Worm (Caenorhabditis elegans) whole organism, L3 larva: ENCODE data around the gene fbxl-4.

ENCODE experiments used
- R02D3.7 ChIP-seq: fragments of 150-350 bp; optimal IDR thresholded peaks from 2 replicates; lab custom pipeline; 2014; ENCODE audit warnings: missing biosample characterization, missing genetic modification characterization
- ZK546.5 ChIP-seq: sonication (generic microtip); optimal IDR thresholded peaks from 2 replicates; lab custom pipeline; 2017; ENCODE audit warnings: missing biosample characterization, missing genetic modification characterization
- ama-1 ChIP-seq: fragments of 150-350 bp; optimal IDR thresholded peaks from 2 replicates; lab custom pipeline; 2018
- ceh-16 ChIP-seq: sonication (generic microtip); optimal IDR thresholded peaks from 2 replicates; lab custom pipeline; 2017; ENCODE audit warnings: missing biosample characterization, missing genetic modification characterization
- ceh-9 ChIP-seq: sonication (generic microtip); optimal IDR thresholded peaks from 2 replicates; lab custom pipeline; 2018; ENCODE audit warnings: missing biosample characterization, missing genetic modification characterization
- egl-27 ChIP-seq: sonication (generic microtip); optimal IDR thresholded peaks from 4 replicates; lab custom pipeline; 2017; ENCODE audit warnings: missing biosample characterization, missing genetic modification reagents, missing genetic modification characterization
- egl-5 ChIP-seq: fragments of 150-350 bp; optimal IDR thresholded peaks from 2 replicates; lab custom pipeline; 2017; ENCODE audit warnings: missing biosample characterization, missing genetic modification reagents, missing genetic modification characterization, inconsistent platforms
- elt-1 ChIP-seq: fragments of 150-350 bp; optimal IDR thresholded peaks from 2 replicates; lab custom pipeline; 2014; ENCODE audit warnings: missing biosample characterization, missing genetic modification characterization
- elt-2 ChIP-seq: sonication (generic microtip); optimal IDR thresholded peaks from 2 replicates; lab custom pipeline; 2016; ENCODE audit warnings: missing genetic modification reagents, mild to moderate bottlenecking, missing genetic modification characterization, missing compliant biosample characterization
- elt-3 ChIP-seq, 3 experiments: fragments of 150-350 bp in 1 of 3; sonication (generic microtip) in 2 of 3; optimal IDR thresholded peaks; 2 replicates in 2 of 3; 4 replicates in 1 of 3; lab custom pipeline; 2014 to 2017; ENCODE audit warnings: missing biosample characterization in 3 of 3, missing genetic modification characterization in 3 of 3
- eor-1 ChIP-seq, 2 experiments: fragments of 150-350 bp; optimal IDR thresholded peaks; 2 replicates each; lab custom pipeline; 2014 to 2018; ENCODE audit warnings: missing biosample characterization in 2 of 2, missing genetic modification characterization in 2 of 2
- fkh-2 ChIP-seq: fragments of 150-350 bp; optimal IDR thresholded peaks from 2 replicates; lab custom pipeline; 2014; ENCODE audit warnings: missing biosample characterization, missing genetic modification reagents, missing genetic modification characterization
- hmg-11 ChIP-seq: sonication (generic microtip); optimal IDR thresholded peaks from 2 replicates; lab custom pipeline; 2016; ENCODE audit warnings: missing genetic modification characterization, missing compliant biosample characterization
- lin-15B ChIP-seq: fragments of 150-350 bp; optimal IDR thresholded peaks from 2 replicates; lab custom pipeline; 2014; ENCODE audit warnings: missing biosample characterization, missing genetic modification characterization
- lin-39 ChIP-seq: fragments of 150-350 bp; optimal IDR thresholded peaks from 2 replicates; lab custom pipeline; 2018; ENCODE audit warnings: missing biosample characterization, missing genetic modification reagents, missing genetic modification characterization
- lsy-12 ChIP-seq: sonication (generic microtip); optimal IDR thresholded peaks from 2 replicates; lab custom pipeline; 2016; ENCODE audit warnings: mild to moderate bottlenecking, missing genetic modification characterization, missing compliant biosample characterization
- mml-1 ChIP-seq: fragments of 150-350 bp; sonication (generic microtip); optimal IDR thresholded peaks from 3 replicates; lab custom pipeline; 2014; ENCODE audit warnings: missing biosample characterization, missing genetic modification characterization
- nfya-1 ChIP-seq: sonication (generic microtip); optimal IDR thresholded peaks from 2 replicates; lab custom pipeline; 2017; ENCODE audit warnings: missing genetic modification characterization, mild to moderate bottlenecking, missing compliant biosample characterization, antibody characterized with exemption, moderate library complexity; ENCODE audit not compliant: insufficient read depth
- nhr-11 ChIP-seq: fragments of 150-350 bp; optimal IDR thresholded peaks from 2 replicates; lab custom pipeline; 2014; ENCODE audit warnings: missing biosample characterization, missing genetic modification characterization
- nhr-12 ChIP-seq: fragments of 150-350 bp; optimal IDR thresholded peaks from 2 replicates; lab custom pipeline; 2014; ENCODE audit warnings: missing biosample characterization, missing genetic modification characterization
- nhr-23 ChIP-seq: fragments of 150-350 bp; optimal IDR thresholded peaks from 2 replicates; lab custom pipeline; 2014; ENCODE audit warnings: missing biosample characterization, missing genetic modification reagents, missing genetic modification characterization
- nhr-237 ChIP-seq: fragments of 150-350 bp; optimal IDR thresholded peaks from 2 replicates; lab custom pipeline; 2014; ENCODE audit warnings: missing biosample characterization, missing genetic modification characterization
- nhr-25 ChIP-seq: sonication (generic microtip); optimal IDR thresholded peaks from 2 replicates; lab custom pipeline; 2017; ENCODE audit warnings: missing biosample characterization, missing genetic modification characterization
- nhr-28 ChIP-seq: fragments of 150-350 bp; optimal IDR thresholded peaks from 2 replicates; lab custom pipeline; 2014; ENCODE audit warnings: missing biosample characterization, missing genetic modification characterization
- nhr-43 ChIP-seq: sonication (generic microtip); optimal IDR thresholded peaks from 2 replicates; lab custom pipeline; 2016; ENCODE audit warnings: mild to moderate bottlenecking, missing genetic modification characterization, missing compliant biosample characterization; ENCODE audit not compliant: poor library complexity, severe bottlenecking
- nhr-67 ChIP-seq: fragments of 150-350 bp; optimal IDR thresholded peaks from 2 replicates; lab custom pipeline; 2014; ENCODE audit warnings: missing biosample characterization, missing genetic modification characterization
- nhr-76 ChIP-seq: fragments of 150-350 bp; sonication (generic microtip); optimal IDR thresholded peaks from 5 replicates; lab custom pipeline; 2014; ENCODE audit warnings: missing biosample characterization, missing genetic modification characterization
- nhr-77 ChIP-seq: fragments of 150-350 bp; optimal IDR thresholded peaks from 2 replicates; lab custom pipeline; 2014; ENCODE audit warnings: missing biosample characterization, missing genetic modification characterization
- pha-4 ChIP-seq: fragments of 150-350 bp; optimal IDR thresholded peaks from 2 replicates; lab custom pipeline; 2014; ENCODE audit warnings: missing biosample characterization, missing genetic modification reagents, missing genetic modification characterization
- sea-2 ChIP-seq: fragments of 150-350 bp; sonication (generic microtip); optimal IDR thresholded peaks from 4 replicates; lab custom pipeline; 2014; ENCODE audit warnings: missing biosample characterization, missing genetic modification reagents, missing genetic modification characterization
- skn-1 ChIP-seq: fragments of 150-350 bp; optimal IDR thresholded peaks from 2 replicates; lab custom pipeline; 2014; ENCODE audit warnings: missing biosample characterization, missing genetic modification characterization
- snpc-4 ChIP-seq: fragments of 150-350 bp; optimal IDR thresholded peaks from 2 replicates; lab custom pipeline; 2014; ENCODE audit warnings: missing biosample characterization, missing genetic modification characterization
- tbx-2 ChIP-seq: sonication (generic microtip); optimal IDR thresholded peaks from 2 replicates; lab custom pipeline; 2016; ENCODE audit warnings: mild to moderate bottlenecking, missing genetic modification characterization, missing compliant biosample characterization
- unc-62 ChIP-seq: fragments of 150-350 bp; sonication (generic microtip); optimal IDR thresholded peaks from 4 replicates; lab custom pipeline; 2014; ENCODE audit warnings: missing biosample characterization, missing genetic modification reagents, missing genetic modification characterization
- ztf-11 ChIP-seq: fragments of 150-350 bp; optimal IDR thresholded peaks from 2 replicates; lab custom pipeline; 2014; ENCODE audit warnings: missing biosample characterization, missing genetic modification characterization
- ztf-4 ChIP-seq: fragments of 150-350 bp; optimal IDR thresholded peaks from 2 replicates; lab custom pipeline; 2014; ENCODE audit warnings: missing biosample characterization, missing genetic modification characterization

Gene fbxl-4

DNA sequence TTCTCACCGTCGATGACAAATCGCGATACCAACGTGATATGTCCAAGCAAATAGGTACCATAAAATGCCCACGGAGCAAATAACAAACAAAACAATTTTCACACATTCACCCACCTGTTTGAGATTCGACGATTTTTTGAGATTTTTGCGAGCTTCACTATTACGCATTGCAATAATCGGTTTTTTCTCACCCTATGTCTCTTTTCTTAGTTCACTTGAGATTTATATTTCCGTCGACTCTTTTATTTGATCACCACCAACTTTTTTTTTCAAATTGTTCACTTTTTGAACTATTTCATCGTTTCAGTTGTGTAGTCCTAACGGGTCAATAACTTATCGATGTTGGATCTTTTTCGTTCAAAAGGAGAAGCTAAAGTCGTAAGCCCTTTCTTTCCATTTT is at the start of gene fbxl-4:
Gene fbxl-4 (plus strand): TSS at position 301 of the 400 bp plus-strand sequence.
- TF ChIP-seq nhr-67 (tag; lab: Kevin White, UChicago) = no peak
- no peak for TF ChIP-seq elt-3 (tag; optimal IDR thresholded peaks at IDR 0.05; lab: Kevin White, UChicago)
- TF ChIP-seq sea-2 = no peak
- no peak for TF ChIP-seq nhr-23 (tag; lab: Kevin White, UChicago)
- TF ChIP-seq ceh-9 (tag; lab: Kevin White, UChicago) = no peak
- no peak for TF ChIP-seq eor-1 (tag; optimal IDR thresholded peaks at IDR 0.05; lab: Kevin White, UChicago)
- TF ChIP-seq lsy-12 = no peak
- no peak for TF ChIP-seq ZK546.5 (tag; lab: Kevin White, UChicago)
- no peak for TF ChIP-seq mml-1 (tag; lab: Kevin White, UChicago)
- no peak for TF ChIP-seq nhr-28 (tag; lab: Kevin White, UChicago)
- TF ChIP-seq snpc-4 (tag; lab: Kevin White, UChicago) = no peak
- no peak for TF ChIP-seq fkh-2 (tag; lab: Kevin White, UChicago)
- TF ChIP-seq egl-5 (tag; lab: Kevin White, UChicago) = no peak

DNA sequence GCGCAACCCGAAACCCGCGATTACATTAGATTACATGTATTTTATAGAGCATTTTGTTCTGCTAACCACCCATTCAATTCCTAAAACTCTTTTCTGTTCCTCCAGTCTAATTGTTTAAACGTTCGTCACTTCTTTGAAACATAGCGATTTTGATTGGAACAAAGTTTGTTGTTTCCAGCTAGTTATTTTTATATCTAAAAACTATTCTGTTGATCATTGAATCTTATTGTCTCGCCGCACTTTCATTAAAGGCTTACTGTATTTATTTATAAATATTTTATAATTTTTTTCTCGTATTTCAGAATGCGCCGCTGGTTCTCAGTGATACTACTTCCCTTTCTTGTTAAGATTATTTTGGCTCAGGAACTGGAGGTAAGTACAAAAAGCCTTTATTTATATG is 45.9 kb upstream of the fbxl-4 start, which contains the start of gene T14E8.2:
Gene T14E8.2 (plus strand): TSS at position 301 of the 400 bp plus-strand sequence.
- no peak for TF ChIP-seq lin-15B
- TF ChIP-seq tbx-2 (tag; lab: Kevin White, UChicago) = no peak
- no peak for TF ChIP-seq nhr-25 (tag; lab: Kevin White, UChicago)
- TF ChIP-seq nfya-1 = no peak
- TF ChIP-seq egl-27 = no peak
- no peak for TF ChIP-seq R02D3.7 (tag; lab: Kevin White, UChicago)
- TF ChIP-seq skn-1 = no peak
- TF ChIP-seq hmg-11 (tag; lab: Kevin White, UChicago) = no peak
- no peak for TF ChIP-seq ceh-16 (tag; lab: Kevin White, UChicago)
- no peak for TF ChIP-seq nhr-237 (tag; lab: Kevin White, UChicago)
- no peak for TF ChIP-seq elt-3 (tag; optimal IDR thresholded peaks at IDR 0.05; lab: Kevin White, UChicago)
- no peak for TF ChIP-seq ztf-4

DNA sequence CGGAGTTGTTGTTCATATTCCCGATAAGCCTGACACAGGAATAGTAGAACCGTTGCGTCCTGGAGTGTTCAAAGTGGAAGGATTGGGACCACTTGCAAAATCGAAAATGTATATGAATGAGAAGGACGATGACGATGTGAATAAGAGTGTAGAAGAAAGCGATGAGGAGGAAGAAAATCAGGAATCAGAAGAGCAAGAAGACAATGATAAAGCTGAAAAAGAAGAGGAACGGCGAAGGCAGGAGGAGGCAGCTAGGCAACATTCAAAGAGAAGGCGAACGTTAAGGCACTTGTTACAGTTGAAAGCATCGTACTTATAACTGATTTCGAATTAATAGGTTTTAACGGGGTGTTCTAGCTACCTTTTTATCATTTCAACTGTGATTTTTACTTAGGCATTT is 44.9 kb upstream of the fbxl-4 start:
- TF ChIP-seq elt-1 (tag; lab: Kevin White, UChicago) (no peak), egl-5 (tag; lab: Kevin White, UChicago) (no peak), unc-62 (no peak), nfya-1 (no peak), nhr-11 (tag; lab: Kevin White, UChicago) (no peak), nhr-23 (tag; lab: Kevin White, UChicago) (no peak), pha-4 (no peak), ceh-9 (tag; lab: Kevin White, UChicago) (no peak), nhr-12 (tag; lab: Kevin White, UChicago) (no peak), elt-2 (tag; lab: Kevin White, UChicago) (no peak)

DNA sequence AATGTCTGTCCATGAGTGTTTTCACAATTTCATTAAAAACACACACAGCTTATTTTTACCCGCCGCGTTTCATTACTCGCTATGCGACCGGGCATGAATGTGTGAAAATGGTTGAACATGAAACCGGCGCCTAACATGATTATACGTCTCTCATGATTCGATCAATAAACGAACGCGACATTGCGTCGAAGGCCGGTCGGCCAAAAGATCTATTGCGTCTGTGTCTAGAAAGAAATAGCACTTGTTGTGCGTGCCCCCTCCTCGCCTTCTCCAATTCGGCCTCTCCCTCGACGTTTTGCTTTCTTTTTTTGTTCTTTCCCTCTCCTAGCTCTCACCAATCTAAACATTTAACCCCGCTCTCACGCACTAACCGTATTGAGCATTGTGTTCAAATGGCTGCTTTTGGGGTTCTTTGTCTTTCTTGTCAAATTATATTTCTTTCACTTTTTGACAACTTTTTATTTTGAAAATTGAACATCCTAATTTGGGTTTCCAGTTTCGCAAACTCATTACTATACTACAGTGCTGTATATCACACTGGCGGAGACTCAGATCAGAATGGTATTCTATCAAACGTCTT is 37.4 kb upstream of the fbxl-4 start:
- TF ChIP-seq nhr-23 (tag; lab: Kevin White, UChicago) = peak; percentile 20
- TF ChIP-seq nhr-76 (tag; lab: Kevin White, UChicago) = no peak
- TF ChIP-seq nhr-237 (tag; lab: Kevin White, UChicago) = no peak
- TF ChIP-seq egl-5 (tag; lab: Kevin White, UChicago) = peak; percentile 71
- no peak for TF ChIP-seq mml-1 (tag; lab: Kevin White, UChicago)
- TF ChIP-seq hmg-11 (tag; lab: Kevin White, UChicago) = peak; percentile 36
- TF ChIP-seq elt-1 (tag; lab: Kevin White, UChicago) = no peak
- TF ChIP-seq ztf-11 (tag; lab: Kevin White, UChicago) = no peak
- TF ChIP-seq pha-4 = peak; percentile 9
- no peak for TF ChIP-seq lin-39 (tag; lab: Kevin White, UChicago)
- TF ChIP-seq lsy-12 = no peak
- TF ChIP-seq ama-1 = no peak
- TF ChIP-seq nhr-11 (tag; lab: Kevin White, UChicago) = no peak
- no peak for TF ChIP-seq elt-3 (tag; optimal IDR thresholded peaks at IDR 0.05; lab: Kevin White, UChicago)
- TF ChIP-seq ztf-4 = no peak
- TF ChIP-seq ceh-9 (tag; lab: Kevin White, UChicago) = no peak
- peak; percentile 16 for TF ChIP-seq nfya-1
- TF ChIP-seq lin-15B = no peak
- TF ChIP-seq nhr-28 (tag; lab: Kevin White, UChicago) = no peak
- TF ChIP-seq unc-62 = no peak
- TF ChIP-seq nhr-77 (tag; lab: Kevin White, UChicago) = no peak
- TF ChIP-seq nhr-25 (tag; lab: Kevin White, UChicago) = peak; percentile 52
- no peak for TF ChIP-seq nhr-43 (tag; lab: Kevin White, UChicago)
- no peak for TF ChIP-seq eor-1 (tag; optimal IDR thresholded peaks at IDR 0.05; lab: Kevin White, UChicago)
